Worm (Caenorhabditis elegans) whole organism, mixed stage, embryonic: ENCODE measurements around the gene W02H5.8.

ENCODE experiments used
- M03D4.4 ChIP-seq: sonication (generic microtip); optimal IDR thresholded peaks from 2 replicates; lab custom pipeline; 2017; ENCODE audit warnings: mild to moderate bottlenecking, missing genetic modification characterization, missing compliant biosample characterization
- bed-3 ChIP-seq: fragments of 200-800 bp; sonication (Bioruptor generic); optimal IDR thresholded peaks from 3 replicates; lab custom pipeline; 2018; ENCODE audit warnings: mild to moderate bottlenecking, missing genetic modification characterization, moderate library complexity, missing compliant biosample characterization
- blmp-1 ChIP-seq: fragments of 150-350 bp; optimal IDR thresholded peaks from 2 replicates; lab custom pipeline; 2014; ENCODE audit warnings: missing biosample characterization, missing genetic modification characterization
- ceh-39 ChIP-seq: fragments of 150-350 bp; optimal IDR thresholded peaks from 2 replicates; lab custom pipeline; 2014; ENCODE audit warnings: missing biosample characterization, missing genetic modification characterization
- ceh-43 ChIP-seq: fragments of 200-800 bp; sonication (Bioruptor generic); optimal IDR thresholded peaks from 2 replicates; lab custom pipeline; 2018; ENCODE audit warnings: mild to moderate bottlenecking, missing genetic modification characterization, moderate library complexity, missing compliant biosample characterization
- ceh-83 ChIP-seq: fragments of 200-800 bp; sonication (Bioruptor generic); optimal IDR thresholded peaks from 2 replicates; lab custom pipeline; 2018; ENCODE audit warnings: mild to moderate bottlenecking, missing genetic modification characterization, missing compliant biosample characterization
- ces-1 ChIP-seq: fragments of 150-350 bp; optimal IDR thresholded peaks from 2 replicates; lab custom pipeline; 2014; ENCODE audit warnings: missing biosample characterization, missing genetic modification reagents, missing genetic modification characterization
- cnd-1 ChIP-seq: fragments of 200-800 bp; sonication (Bioruptor generic); optimal IDR thresholded peaks from 2 replicates; lab custom pipeline; 2018; ENCODE audit warnings: mild to moderate bottlenecking, missing genetic modification characterization, missing compliant biosample characterization
- drap-1 ChIP-seq: fragments of 200-800 bp; sonication (Bioruptor generic); optimal IDR thresholded peaks from 3 replicates; lab custom pipeline; 2018; ENCODE audit warnings: mild to moderate bottlenecking, missing genetic modification characterization, missing compliant biosample characterization
- elt-1 ChIP-seq: sonication (generic microtip); optimal IDR thresholded peaks from 2 replicates; lab custom pipeline; 2017; ENCODE audit warnings: missing genetic modification characterization, mild to moderate bottlenecking, missing compliant biosample characterization, antibody characterized with exemption, moderate library complexity, borderline replicate concordance; ENCODE audit not compliant: insufficient read depth
- flh-1 ChIP-seq: fragments of 200-800 bp; sonication (Bioruptor generic); optimal IDR thresholded peaks from 2 replicates; lab custom pipeline; 2018; ENCODE audit warnings: mild to moderate bottlenecking, missing genetic modification characterization, moderate library complexity, missing compliant biosample characterization
- ham-2 ChIP-seq: fragments of 200-800 bp; sonication (Bioruptor generic); optimal IDR thresholded peaks from 2 replicates; lab custom pipeline; 2018; ENCODE audit warnings: mild to moderate bottlenecking, missing genetic modification characterization, missing compliant biosample characterization
- hlh-1 ChIP-seq: fragments of 150-350 bp; optimal IDR thresholded peaks from 2 replicates; lab custom pipeline; 2014; ENCODE audit warnings: missing biosample characterization, missing genetic modification reagents, missing genetic modification characterization
- lin-32 ChIP-seq: fragments of 200-800 bp; sonication (Bioruptor generic); optimal IDR thresholded peaks from 2 replicates; lab custom pipeline; 2018; ENCODE audit warnings: mild to moderate bottlenecking, missing genetic modification characterization, missing compliant biosample characterization
- lsy-2 ChIP-seq: fragments of 150-350 bp; optimal IDR thresholded peaks from 2 replicates; lab custom pipeline; 2014; ENCODE audit warnings: missing biosample characterization, missing genetic modification characterization
- mab-5 ChIP-seq: fragments of 150-350 bp; optimal IDR thresholded peaks from 2 replicates; lab custom pipeline; 2014; ENCODE audit warnings: missing biosample characterization, missing genetic modification characterization
- mep-1 ChIP-seq: fragments of 150-350 bp; optimal IDR thresholded peaks from 2 replicates; lab custom pipeline; 2017; ENCODE audit warnings: missing biosample characterization, missing genetic modification reagents, missing genetic modification characterization, inconsistent platforms
- mls-2 ChIP-seq: sonication (generic microtip); optimal IDR thresholded peaks from 2 replicates; lab custom pipeline; 2016; ENCODE audit warnings: mild to moderate bottlenecking, missing genetic modification characterization, moderate library complexity, missing compliant biosample characterization
- nhr-2 ChIP-seq: fragments of 150-350 bp; optimal IDR thresholded peaks from 2 replicates; lab custom pipeline; 2014; ENCODE audit warnings: missing biosample characterization, missing genetic modification characterization
- nhr-237 ChIP-seq: fragments of 150-350 bp; optimal IDR thresholded peaks from 2 replicates; lab custom pipeline; 2014; ENCODE audit warnings: missing biosample characterization, missing genetic modification characterization
- nhr-28 ChIP-seq: fragments of 150-350 bp; optimal IDR thresholded peaks from 2 replicates; lab custom pipeline; 2014; ENCODE audit warnings: missing biosample characterization, missing genetic modification characterization
- pha-4 ChIP-seq: fragments of 150-350 bp; optimal IDR thresholded peaks from 2 replicates; lab custom pipeline; 2018; ENCODE audit warnings: missing biosample characterization, missing genetic modification reagents, missing genetic modification characterization
- sem-2 ChIP-seq: fragments of 200-800 bp; sonication (Bioruptor generic); optimal IDR thresholded peaks from 2 replicates; lab custom pipeline; 2018; ENCODE audit warnings: mild to moderate bottlenecking, missing genetic modification characterization, missing compliant biosample characterization
- snpc-4 ChIP-seq: fragments of 150-350 bp; optimal IDR thresholded peaks from 2 replicates; lab custom pipeline; 2014; ENCODE audit warnings: missing biosample characterization, missing genetic modification characterization
- sptf-1 ChIP-seq: sonication (generic microtip); optimal IDR thresholded peaks from 2 replicates; lab custom pipeline; 2017; ENCODE audit warnings: mild to moderate bottlenecking, missing genetic modification characterization, moderate library complexity, missing compliant biosample characterization
- tbx-8 ChIP-seq: fragments of 200-800 bp; sonication (Bioruptor generic); optimal IDR thresholded peaks from 2 replicates; lab custom pipeline; 2018; ENCODE audit warnings: mild to moderate bottlenecking, missing genetic modification characterization, moderate library complexity, missing compliant biosample characterization
- unc-120 ChIP-seq: sonication (generic microtip); optimal IDR thresholded peaks from 2 replicates; lab custom pipeline; 2017; ENCODE audit warnings: missing genetic modification characterization, missing compliant biosample characterization; ENCODE audit not compliant: poor library complexity, severe bottlenecking
- unc-39 ChIP-seq: fragments of 150-350 bp; optimal IDR thresholded peaks from 2 replicates; lab custom pipeline; 2014; ENCODE audit warnings: missing biosample characterization, missing genetic modification characterization
- unc-62 ChIP-seq: fragments of 150-350 bp; optimal IDR thresholded peaks from 2 replicates; lab custom pipeline; 2014; ENCODE audit warnings: missing biosample characterization, missing genetic modification reagents, missing genetic modification characterization
- zip-8 ChIP-seq: fragments of 150-350 bp; optimal IDR thresholded peaks from 2 replicates; lab custom pipeline; 2014; ENCODE audit warnings: missing biosample characterization, missing genetic modification characterization
- ztf-11 ChIP-seq: fragments of 150-350 bp; optimal IDR thresholded peaks from 2 replicates; lab custom pipeline; 2014; ENCODE audit warnings: missing biosample characterization, missing genetic modification characterization

W02H5.8 gene

DNA sequence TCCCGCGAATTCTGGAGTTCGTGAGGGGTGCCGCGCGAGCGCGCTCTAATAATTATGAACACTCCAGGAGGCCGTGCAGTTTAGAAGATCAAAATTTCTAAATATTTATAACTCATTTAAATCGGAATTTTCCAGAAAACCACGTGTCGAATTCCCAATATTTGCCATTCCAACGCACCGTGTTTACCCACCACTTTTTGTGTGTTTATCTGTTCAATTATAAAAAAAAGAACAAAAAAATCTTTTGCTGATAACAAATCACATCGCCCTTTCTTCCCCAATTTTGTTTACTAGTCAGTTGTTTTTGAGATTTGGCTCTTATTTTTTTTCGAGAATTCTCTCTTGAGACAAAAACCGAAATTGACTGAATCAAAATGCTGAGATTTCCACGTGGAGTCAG, 3.7 kb upstream of the W02H5.8 start:
- TF ChIP-seq flh-1 (GFP tag; lab: Kevin White, UChicago) = no peak
- no peak for TF ChIP-seq sem-2 (GFP tag; lab: Kevin White, UChicago)
- no peak for TF ChIP-seq hlh-1 (tag; lab: Kevin White, UChicago)
- TF ChIP-seq pha-4 = no peak
- TF ChIP-seq unc-39 (tag; lab: Kevin White, UChicago) = no peak

DNA sequence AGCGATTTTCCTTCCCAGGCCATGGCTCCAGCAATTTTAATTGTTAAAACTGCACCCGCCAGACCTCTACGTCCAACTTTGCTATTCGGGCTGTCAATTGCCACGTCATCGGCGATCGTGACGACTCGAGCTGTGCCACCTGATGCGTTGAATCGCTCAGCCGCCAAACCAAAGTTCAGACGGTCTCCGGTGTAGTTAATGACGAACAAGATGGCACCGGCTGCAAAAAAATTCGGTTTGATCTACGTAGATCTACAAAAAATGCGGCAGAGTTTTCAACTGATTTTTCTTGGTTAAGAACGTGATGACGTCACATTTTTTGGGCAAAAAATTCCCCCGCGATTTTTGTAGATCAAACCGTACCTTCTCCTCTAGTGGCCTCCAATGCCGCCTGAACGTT, 1.5 kb downstream of the W02H5.8 start:
- TF ChIP-seq ztf-11 (tag; lab: Kevin White, UChicago) (no peak), zip-8 (peak; percentile 17)

DNA sequence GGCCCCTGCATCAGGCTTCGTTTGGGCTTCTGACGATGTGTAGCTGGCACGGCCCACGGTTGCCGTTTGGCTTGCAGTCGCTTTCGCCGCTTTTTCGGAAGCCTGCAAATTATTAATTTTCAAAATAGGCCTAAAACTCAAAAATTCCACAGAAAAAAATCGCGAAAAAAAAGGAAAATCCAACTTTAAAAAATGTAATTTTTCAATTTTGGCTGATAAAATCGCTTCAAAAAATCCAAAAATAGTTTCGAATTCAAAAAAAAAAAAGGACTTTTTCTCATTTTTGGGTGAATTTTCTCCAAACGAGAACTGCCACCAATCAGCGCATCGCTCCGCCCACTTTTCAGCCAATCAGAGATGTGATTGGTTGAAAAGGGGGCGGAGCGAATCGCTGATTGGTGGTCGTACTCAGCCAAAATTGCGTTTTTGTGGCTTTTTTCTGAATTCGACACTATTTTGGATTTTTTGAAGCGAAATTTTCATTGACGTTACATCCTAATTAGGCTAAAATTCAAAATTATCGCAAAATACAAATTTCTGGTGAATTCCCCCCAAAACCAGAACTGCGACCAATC, 5.1 kb downstream of the W02H5.8 start:
- TF ChIP-seq nhr-28 = no peak
- no peak for TF ChIP-seq cnd-1 (tag; lab: Kevin White, UChicago)

DNA sequence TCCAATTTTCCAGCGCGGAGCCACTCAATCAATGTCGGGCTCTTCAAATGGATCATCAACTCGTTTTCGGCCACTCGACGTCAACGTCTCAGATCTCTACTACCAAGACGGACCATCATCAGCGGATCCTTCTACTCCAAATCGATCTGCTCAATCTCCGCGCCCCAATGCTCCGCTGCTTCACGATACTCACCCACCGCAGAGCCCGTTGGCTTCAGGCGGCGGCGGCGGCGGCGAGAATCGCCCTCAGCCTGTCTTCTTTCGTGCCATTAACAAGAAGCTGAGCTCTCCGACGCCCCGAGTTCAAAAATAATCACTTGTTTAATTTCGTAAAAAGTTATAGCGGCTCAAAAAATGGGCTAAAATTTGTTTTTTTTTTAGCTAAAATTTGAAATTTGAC, 6.4 kb downstream of the W02H5.8 start:
- TF ChIP-seq sptf-1 (tag; lab: Kevin White, UChicago) (no peak), ztf-11 (tag; lab: Kevin White, UChicago) (no peak), M03D4.4 (tag; lab: Kevin White, UChicago) (no peak), bed-3 (no peak), ceh-39 (no peak), hlh-1 (tag; lab: Kevin White, UChicago) (no peak), nhr-28 (no peak), lin-32 (GFP tag; lab: Kevin White, UChicago) (no peak), drap-1 (GFP tag; lab: Kevin White, UChicago) (no peak), ceh-43 (GFP tag; lab: Kevin White, UChicago) (no peak), sem-2 (GFP tag; lab: Kevin White, UChicago) (no peak), pha-4 (no peak), tbx-8 (GFP tag; lab: Kevin White, UChicago) (no peak), mls-2 (no peak)

DNA sequence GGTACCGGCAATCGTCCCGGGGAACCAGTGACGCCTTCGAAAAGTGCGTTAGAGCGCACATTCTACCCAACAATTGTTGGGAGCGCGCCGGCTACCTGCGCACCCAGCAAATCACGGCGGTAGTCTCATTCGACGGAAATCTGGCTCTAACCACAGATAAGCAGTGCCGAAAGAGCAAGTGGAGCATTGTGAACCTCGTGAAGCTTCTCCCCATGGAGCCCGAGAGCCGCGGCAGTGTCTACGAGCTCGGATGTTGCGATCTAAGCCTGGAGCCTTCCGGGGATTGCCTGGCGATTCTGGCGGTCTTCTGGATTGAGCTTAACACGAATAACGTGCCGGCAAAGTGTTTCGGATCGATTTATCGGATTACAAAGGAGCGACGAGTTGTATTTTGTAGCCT, 13.0 kb downstream of the W02H5.8 start:
- no peak for TF ChIP-seq sptf-1 (tag; lab: Kevin White, UChicago)
- no peak for TF ChIP-seq unc-120 (tag; lab: Kevin White, UChicago)
- no peak for TF ChIP-seq lsy-2 (tag; lab: Kevin White, UChicago)
- TF ChIP-seq nhr-237 = no peak
- no peak for TF ChIP-seq ztf-11 (tag; lab: Kevin White, UChicago)
- TF ChIP-seq blmp-1 = no peak
- no peak for TF ChIP-seq ces-1 (GFP tag; lab: Kevin White, UChicago)
- no peak for TF ChIP-seq M03D4.4 (tag; lab: Kevin White, UChicago)
- no peak for TF ChIP-seq mep-1 (tag; lab: Kevin White, UChicago)
- no peak for TF ChIP-seq hlh-1 (tag; lab: Kevin White, UChicago)
- TF ChIP-seq ceh-83 (GFP tag; lab: Kevin White, UChicago) = no peak

DNA sequence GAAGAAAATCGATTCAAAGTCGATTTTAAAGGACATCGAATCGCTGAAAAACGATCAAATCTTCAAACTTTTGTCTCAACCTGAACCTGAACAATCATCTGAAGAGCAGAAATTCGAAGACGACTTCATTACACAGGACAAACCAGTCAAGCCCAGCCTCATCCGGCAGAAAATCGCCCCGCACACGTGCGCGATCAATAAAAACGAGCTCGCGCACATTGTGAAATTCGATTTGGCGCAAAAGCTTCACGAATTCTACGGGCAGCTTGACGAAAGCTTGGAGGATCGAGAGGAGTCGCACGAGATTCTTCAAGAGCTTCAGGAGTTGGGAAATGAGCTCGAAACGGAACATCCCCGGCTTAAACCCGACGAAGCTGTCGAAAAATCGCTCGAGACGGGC, 13.4 kb downstream of the W02H5.8 start, which contains the start of gene W02H5.2:
W02H5.2 (plus strand) TSS at position 301 of the 400 bp plus-strand sequence.
- no peak for TF ChIP-seq elt-1 (tag; lab: Kevin White, UChicago)
- no peak for TF ChIP-seq unc-62 (GFP tag; lab: Kevin White, UChicago)
- TF ChIP-seq ham-2 (GFP tag; lab: Kevin White, UChicago) = no peak
- no peak for TF ChIP-seq M03D4.4 (tag; lab: Kevin White, UChicago)
- TF ChIP-seq mls-2 = no peak
- no peak for TF ChIP-seq snpc-4 (tag; lab: Kevin White, UChicago)
- no peak for TF ChIP-seq zip-8
- no peak for TF ChIP-seq nhr-2 (tag; lab: Kevin White, UChicago)
- no peak for TF ChIP-seq unc-120 (tag; lab: Kevin White, UChicago)
- no peak for TF ChIP-seq drap-1 (GFP tag; lab: Kevin White, UChicago)
- no peak for TF ChIP-seq mab-5 (tag; lab: Kevin White, UChicago)
- no peak for TF ChIP-seq lsy-2 (tag; lab: Kevin White, UChicago)
- no peak for TF ChIP-seq hlh-1 (tag; lab: Kevin White, UChicago)
- no peak for TF ChIP-seq nhr-237
- TF ChIP-seq ztf-11 (tag; lab: Kevin White, UChicago) = no peak
- no peak for TF ChIP-seq blmp-1
- no peak for TF ChIP-seq sem-2 (GFP tag; lab: Kevin White, UChicago)
- no peak for TF ChIP-seq mep-1 (tag; lab: Kevin White, UChicago)
